Fruit fly (Drosophila melanogaster) whole organism, prepupa: Measurements from ENCODE around the gene CG34260.

Experiments
- CG1621 ChIP-seq: fragments of 200-800 bp; sonication (Bioruptor generic); optimal IDR thresholded peaks from 3 replicates; lab custom pipeline; 2018; ENCODE audit warnings: missing biosample characterization, mild to moderate bottlenecking, missing genetic modification characterization
- CG16779 ChIP-seq: fragments of 200-800 bp; sonication (Bioruptor generic); optimal IDR thresholded peaks from 3 replicates; lab custom pipeline; 2017; ENCODE audit warnings: missing biosample characterization, mild to moderate bottlenecking, missing genetic modification characterization
- CG4318 ChIP-seq: fragments of 200-800 bp; sonication (Bioruptor generic); optimal IDR thresholded peaks from 3 replicates; lab custom pipeline; 2017; ENCODE audit warnings: missing biosample characterization, mild to moderate bottlenecking, missing genetic modification characterization
- CG6808 ChIP-seq: fragments of 200-800 bp; sonication (Bioruptor generic); optimal IDR thresholded peaks from 3 replicates; lab custom pipeline; 2017; ENCODE audit warnings: missing biosample characterization, missing genetic modification characterization, mild to moderate bottlenecking, moderate library complexity, missing genetic modification reagents
- CG7368 ChIP-seq: fragments of 200-800 bp; sonication (Bioruptor generic); optimal IDR thresholded peaks from 3 replicates; lab custom pipeline; 2016; ENCODE audit warnings: missing biosample characterization, missing genetic modification characterization
- Ets96B ChIP-seq: fragments of 200-800 bp; optimal IDR thresholded peaks from 2 replicates; lab custom pipeline; 2019; ENCODE audit warnings: missing biosample characterization, mild to moderate bottlenecking, missing genetic modification characterization, moderate library complexity
- Lpt ChIP-seq: fragments of 200-800 bp; sonication (Bioruptor generic); optimal IDR thresholded peaks from 3 replicates; lab custom pipeline; 2016; ENCODE audit warnings: missing biosample characterization, missing genetic modification characterization
- Sox14 ChIP-seq: fragments of 200-800 bp; sonication (Bioruptor generic); optimal IDR thresholded peaks from 3 replicates; lab custom pipeline; 2016; ENCODE audit warnings: missing biosample characterization, missing genetic modification characterization
- achi ChIP-seq: fragments of 200-800 bp; sonication (Bioruptor generic); optimal IDR thresholded peaks from 3 replicates; lab custom pipeline; 2016; ENCODE audit warnings: missing biosample characterization, missing genetic modification characterization
- lz ChIP-seq: fragments of 200-800 bp; sonication (Bioruptor generic); optimal IDR thresholded peaks from 3 replicates; lab custom pipeline; 2016; ENCODE audit warnings: missing biosample characterization, missing genetic modification characterization

DNA sequence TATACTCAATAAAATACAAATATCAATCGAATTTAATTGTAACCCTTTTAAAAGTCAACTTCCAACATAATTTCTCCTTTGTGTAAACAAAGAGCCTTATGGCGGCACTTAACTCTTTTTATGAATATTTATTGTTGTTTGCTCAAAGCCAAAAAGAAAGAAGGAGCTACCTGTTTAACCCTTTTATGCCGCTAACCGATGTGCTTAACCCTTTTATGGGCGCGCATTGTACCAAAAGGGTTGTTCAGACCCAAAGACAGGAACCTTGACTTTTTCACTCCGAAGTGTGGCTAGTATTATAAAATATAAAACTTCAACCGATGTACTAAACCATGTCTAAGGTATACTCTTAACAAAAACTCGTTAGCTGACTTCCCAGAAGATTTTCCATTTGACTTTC is 17.4 kb upstream of the CG34260 start:
- TF ChIP-seq CG7368 (GFP tag; lab: Kevin White, UChicago) (no peak), CG4318 (GFP tag; lab: Kevin White, UChicago) (no peak), Sox14 (GFP tag; lab: Kevin White, UChicago) (no peak), achi (GFP tag; lab: Kevin White, UChicago) (no peak), CG16779 (tag; lab: Kevin White, UChicago) (no peak), Ets96B (no peak), CG1621 (tag; lab: Kevin White, UChicago) (no peak), Lpt (GFP tag; lab: Kevin White, UChicago) (no peak), CG6808 (no peak), lz (GFP tag; lab: Kevin White, UChicago) (no peak)
